Worm (Caenorhabditis elegans) whole organism, young adult: ENCODE measurements around the gene K08E7.4.

Experiments used
- F49E8.2 ChIP-seq: sonication (generic microtip); optimal IDR thresholded peaks from 3 replicates; lab custom pipeline; 2017; ENCODE audit warnings: missing genetic modification characterization, mild to moderate bottlenecking, missing compliant biosample characterization, antibody characterized with exemption, moderate library complexity; ENCODE audit not compliant: insufficient read depth
- F55B11.4 ChIP-seq: sonication (generic microtip); optimal IDR thresholded peaks from 2 replicates; lab custom pipeline; 2016; ENCODE audit warnings: missing compliant biosample characterization, missing genetic modification characterization, borderline replicate concordance; ENCODE audit not compliant: insufficient read depth
- Y67H2A.10 ChIP-seq: fragments of 200-800 bp; sonication (Bioruptor generic); conservative IDR thresholded peaks from 2 replicates; pipeline ENCODE4 v1.3.6; 2022; ENCODE audit warnings: missing genetic modification reagents, missing genetic modification characterization, missing compliant biosample characterization
- ama-1 ChIP-seq, 3 experiments: fragments of 150-350 bp in 1 of 3; sonication (generic microtip) in 2 of 3; optimal IDR thresholded peaks; 2 replicates each; lab custom pipeline; 2014 to 2018; ENCODE audit warnings: missing biosample characterization in 2 of 3, missing genetic modification characterization in 2 of 3, missing genetic modification reagents in 2 of 3
- ceh-40 ChIP-seq: fragments of 200-800 bp; sonication (Bioruptor generic); IDR thresholded peaks from 2 replicates; pipeline ENCODE4 v1.3.6; 2022; ENCODE audit warnings: missing genetic modification characterization, missing compliant biosample characterization
- lag-1 ChIP-seq: fragments of 200-800 bp; sonication (Bioruptor generic); IDR thresholded peaks from 2 replicates; pipeline ENCODE4 v1.3.6; 2022; ENCODE audit warnings: missing genetic modification reagents, missing genetic modification characterization, missing compliant biosample characterization
- lin-35 ChIP-seq, 3 experiments: fragments of 150-350 bp in 2 of 3; sonication (generic microtip) in 1 of 3; optimal IDR thresholded peaks; 2 replicates each; lab custom pipeline; 2014 to 2018; ENCODE audit warnings: missing biosample characterization in 3 of 3, missing genetic modification characterization in 3 of 3, missing genetic modification reagents in 3 of 3
- madf-6 ChIP-seq: fragments of 200-800 bp; sonication (Bioruptor generic); IDR thresholded peaks from 2 replicates; pipeline ENCODE4 v1.3.6; 2022; ENCODE audit warnings: missing genetic modification reagents, missing genetic modification characterization, missing compliant biosample characterization
- madf-8 ChIP-seq: fragments of 200-800 bp; sonication (Bioruptor generic); conservative IDR thresholded peaks from 2 replicates; pipeline ENCODE4 v1.3.6; 2022; ENCODE audit warnings: missing genetic modification reagents, missing genetic modification characterization, missing compliant biosample characterization
- mxl-1 ChIP-seq: sonication (generic microtip); optimal IDR thresholded peaks from 2 replicates; lab custom pipeline; 2016; ENCODE audit warnings: missing genetic modification characterization, missing compliant biosample characterization
- unc-130 ChIP-seq: sonication (generic microtip); optimal IDR thresholded peaks from 2 replicates; lab custom pipeline; 2016; ENCODE audit warnings: missing genetic modification reagents, missing genetic modification characterization, missing compliant biosample characterization
- unc-62 ChIP-seq: fragments of 150-350 bp; optimal IDR thresholded peaks from 2 replicates; lab custom pipeline; 2014; ENCODE audit warnings: missing biosample characterization, missing genetic modification reagents, missing genetic modification characterization
- ztf-18 ChIP-seq: sonication (generic microtip); optimal IDR thresholded peaks from 2 replicates; lab custom pipeline; 2016; ENCODE audit warnings: missing genotype, mild to moderate bottlenecking, missing genetic modification characterization, missing compliant biosample characterization
- ztf-25 ChIP-seq: fragments of 200-800 bp; sonication (Bioruptor generic); IDR thresholded peaks from 2 replicates; pipeline ENCODE4 v1.3.6; 2022; ENCODE audit warnings: missing genetic modification reagents, missing genetic modification characterization, missing compliant biosample characterization

- TF ChIP-seq Y67H2A.10 (GFP tag; lab: Robert Waterston, UW) (no peak), mxl-1 (tag; lab: Kevin White, UChicago) (no peak), unc-62 (no peak), ama-1 (optimal IDR thresholded peaks at IDR 0.05; lab: Kevin White, UChicago) (no peak), ama-1 (GFP tag; optimal IDR thresholded peaks at IDR 0.05; lab: Kevin White, UChicago) (no peak), ceh-40 (GFP tag; lab: Robert Waterston, UW) (no peak), lin-35 (GFP tag; optimal IDR thresholded peaks at IDR 0.05; lab: Kevin White, UChicago) (no peak), F49E8.2 (tag; lab: Kevin White, UChicago) (no peak), unc-130 (no peak), lag-1 (no peak), madf-6 (no peak), ztf-18 (tag; lab: Kevin White, UChicago) (no peak), F55B11.4 (tag; lab: Kevin White, UChicago) (no peak), madf-8 (no peak), ztf-25 (GFP tag; lab: Robert Waterston, UW) (no peak)
These were observed 25.0 kb downstream of the K08E7.4 start for ce11 chrIV:12545902-12546301.
